Fruit fly (Drosophila melanogaster) whole organism, adult: ENCODE measurements around the gene Hayan.

Experiments
- CG11617 ChIP-seq: fragments of 200-800 bp; sonication (Bioruptor generic); optimal IDR thresholded peaks from 2 replicates; lab custom pipeline; 2017; ENCODE audit warnings: mild to moderate bottlenecking, missing biosample characterization, missing genetic modification reagents, missing genetic modification characterization
- CG12768 ChIP-seq: fragments of 200-800 bp; sonication (Bioruptor generic); optimal IDR thresholded peaks from 2 replicates; lab custom pipeline; 2017; ENCODE audit warnings: missing biosample characterization, missing genetic modification characterization, mild to moderate bottlenecking, moderate library complexity, missing genetic modification reagents
- CG1620 ChIP-seq: fragments of 200-800 bp; sonication (Bioruptor generic); optimal IDR thresholded peaks from 2 replicates; lab custom pipeline; 2016; ENCODE audit warnings: missing biosample characterization, missing genetic modification characterization
- CG33017 ChIP-seq: fragments of 200-800 bp; sonication (Bioruptor generic); optimal IDR thresholded peaks from 2 replicates; lab custom pipeline; 2018; ENCODE audit warnings: missing biosample characterization, mild to moderate bottlenecking, missing genetic modification characterization, moderate library complexity
- CG5204 ChIP-seq: fragments of 200-800 bp; sonication (Bioruptor generic); optimal IDR thresholded peaks from 2 replicates; lab custom pipeline; 2016; ENCODE audit warnings: missing biosample characterization, missing genetic modification characterization
- CG7045 ChIP-seq: fragments of 200-800 bp; sonication (Bioruptor generic); optimal IDR thresholded peaks from 2 replicates; lab custom pipeline; 2017; ENCODE audit warnings: missing biosample characterization, mild to moderate bottlenecking, missing genetic modification characterization
- Clk ChIP-seq: fragments of 200-800 bp; sonication (Bioruptor generic); optimal IDR thresholded peaks from 2 replicates; lab custom pipeline; 2017; ENCODE audit warnings: missing biosample characterization, missing genetic modification characterization
- Hr96 ChIP-seq: fragments of 200-800 bp; sonication (Bioruptor generic); optimal IDR thresholded peaks from 2 replicates; lab custom pipeline; 2016; ENCODE audit warnings: missing biosample characterization, missing genetic modification characterization
- cic ChIP-seq: fragments of 200-800 bp; sonication (Bioruptor generic); optimal IDR thresholded peaks from 2 replicates; lab custom pipeline; 2017; ENCODE audit warnings: missing biosample characterization, mild to moderate bottlenecking, missing genetic modification characterization, moderate library complexity
- cnc ChIP-seq, 2 experiments: fragments of >200 bp; optimal IDR thresholded peaks; 2 replicates each; lab custom pipeline; 2017
- kay ChIP-seq: fragments of 200-800 bp; sonication (Bioruptor generic); peaks from one replicate; lab custom pipeline; 2016; ENCODE audit warnings: missing biosample characterization, missing genetic modification characterization, borderline replicate concordance
- tj ChIP-seq: fragments of 200-800 bp; sonication (Bioruptor generic); optimal IDR thresholded peaks from 3 replicates; lab custom pipeline; 2017; ENCODE audit warnings: missing biosample characterization, mild to moderate bottlenecking, missing genetic modification characterization, moderate library complexity

DNA sequence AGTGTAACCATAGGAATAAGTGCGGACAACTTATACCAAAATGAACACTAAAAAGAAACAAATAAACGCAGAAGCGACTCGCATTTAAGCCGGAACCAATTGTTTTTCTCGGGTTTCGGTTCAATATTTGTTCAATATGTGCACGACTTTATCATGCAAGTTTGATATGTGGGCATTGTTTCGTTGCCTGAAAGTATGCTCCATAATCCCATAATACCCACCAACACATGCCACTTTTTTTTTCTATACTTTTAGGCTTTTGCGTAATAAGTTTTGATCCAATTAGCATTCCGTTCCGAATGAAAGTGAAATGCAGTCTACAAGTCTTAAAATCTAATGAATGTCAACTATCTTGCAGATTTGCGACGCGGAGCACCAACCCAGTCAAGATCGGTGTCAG, 36.8 kb upstream of the Hayan start:
- TF ChIP-seq cic (GFP tag; lab: Kevin White, UChicago): no peak
- TF ChIP-seq CG12768 (GFP tag; lab: Kevin White, UChicago): no peak
- no peak for TF ChIP-seq Clk
- TF ChIP-seq Hr96 (GFP tag; lab: Kevin White, UChicago): no peak
- TF ChIP-seq CG1620 (GFP tag; lab: Kevin White, UChicago): no peak
- no peak for TF ChIP-seq cnc (optimal IDR thresholded peaks at IDR 0.05; lab: Kevin White, UChicago)
- no peak for TF ChIP-seq tj
- no peak for TF ChIP-seq kay (GFP tag; lab: Kevin White, UChicago)
- TF ChIP-seq CG11617 (GFP tag; lab: Kevin White, UChicago): no peak
- no peak for TF ChIP-seq CG5204
- no peak for TF ChIP-seq CG7045
- TF ChIP-seq CG33017 (tag; lab: Kevin White, UChicago): no peak
